Fruit fly (Drosophila melanogaster): ENCODE data around the gene Dysb.

- TF ChIP-seq h (optimal IDR thresholded peaks at IDR 0.05) (no peak), Myc (optimal IDR thresholded peaks at IDR 0.05) (no peak)
These were observed 43.5 kb downstream of the Dysb start, which contains the start of gene Ir75d for dm6 chr3L:18911082-18911481.

Measured in Kc167 (cell line).